Fruit fly (Drosophila melanogaster) Kc167 (cell line): ENCODE measurements around the gene Csp.

Source experiments
- h ChIP-seq: fragments of >200 bp; optimal IDR thresholded peaks from 3 replicates; lab custom pipeline; 2018; ENCODE audit warnings: missing external identifiers
- insv ChIP-seq: fragments of >200 bp; optimal IDR thresholded peaks from 3 replicates; lab custom pipeline; 2018; ENCODE audit warnings: missing external identifiers
- psq ChIP-seq: fragments of >200 bp; optimal IDR thresholded peaks from 2 replicates; lab custom pipeline; 2017; ENCODE audit warnings: missing external identifiers

DNA sequence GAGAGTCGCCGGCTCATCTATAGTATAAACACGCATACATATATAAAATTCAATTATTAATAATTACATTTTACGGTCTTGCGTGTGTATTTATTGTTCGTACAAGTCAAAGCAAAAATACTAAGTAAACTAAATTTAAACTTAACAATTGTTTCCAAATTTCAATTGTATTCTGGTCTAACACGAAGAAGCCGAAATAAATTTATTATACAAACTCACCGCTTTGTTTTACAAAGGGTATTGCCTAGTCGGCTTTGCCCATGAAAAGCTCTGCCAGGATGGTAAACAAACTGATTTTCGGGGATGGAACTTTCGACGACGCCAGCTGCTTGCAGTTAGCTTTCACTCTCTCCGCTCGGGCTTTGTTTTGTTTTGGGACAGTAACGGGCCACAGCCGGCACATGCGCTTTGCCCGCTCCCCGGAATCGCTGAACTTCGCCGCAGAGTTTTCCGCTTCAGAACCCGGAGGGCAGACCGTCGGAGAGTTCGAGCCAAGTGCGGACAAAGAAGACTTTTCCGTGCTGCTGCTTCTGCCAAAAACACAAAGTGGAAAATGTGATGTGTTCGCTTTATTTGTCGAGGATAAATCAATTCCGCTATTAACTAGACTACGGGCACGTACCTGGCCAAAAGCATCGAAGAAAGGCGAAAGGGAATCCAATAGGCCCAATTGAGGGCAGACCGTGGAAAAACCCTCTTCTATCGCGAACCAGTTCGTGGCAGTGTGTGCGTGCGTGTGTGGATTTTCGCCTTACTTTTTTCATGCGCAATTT, 6.5 kb downstream of the Csp start, which contains the start of gene Srpk79D:
- TF ChIP-seq h (lab: Kevin White, UChicago): no peak
- TF ChIP-seq psq: no peak
- TF ChIP-seq insv: no peak
